Fruit fly (Drosophila melanogaster): Measurements from ENCODE around the gene Kcmf1.

The Kcmf1 gene

DNA sequence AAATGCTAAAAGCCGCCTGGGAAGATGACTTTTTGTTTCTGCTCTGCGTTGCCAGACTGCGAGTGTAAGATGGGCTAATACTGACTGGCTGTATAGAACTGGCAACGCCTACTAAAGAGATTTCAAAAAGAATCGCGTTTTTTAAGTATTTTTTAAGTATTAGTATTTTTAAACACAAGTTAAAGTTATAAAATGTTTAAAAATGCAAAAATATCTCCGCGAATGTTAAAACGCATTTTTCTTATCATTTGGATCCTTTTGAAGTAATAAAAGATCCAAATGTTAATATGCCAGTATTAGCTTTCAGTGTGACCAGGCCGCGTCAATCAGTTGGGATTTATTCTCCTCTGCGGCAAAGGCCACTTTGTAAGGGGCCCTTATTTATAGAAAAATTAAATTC, 8.6 kb downstream of the Kcmf1 start, which contains the start of the genes Prosbeta3 and Iru (continued):
- TF ChIP-seq MESR4 (GFP tag; optimal IDR thresholded peaks at IDR 0.05) (no peak), CG12659 (GFP tag; optimal IDR thresholded peaks at IDR 0.05) (peak; percentile 81), Atf3 (GFP tag; optimal IDR thresholded peaks at IDR 0.05) (no peak), ranshi (GFP tag; IDR thresholded peaks at IDR 0.05) (no peak), jumu (GFP tag; optimal IDR thresholded peaks at IDR 0.05) (no peak), Stat92E (GFP tag; optimal IDR thresholded peaks at IDR 0.05) (peak in 1 of 3 experiments; percentile 13), CG32767 (GFP tag; IDR thresholded peaks at IDR 0.05) (no peak), MTF-1 (GFP tag; optimal IDR thresholded peaks at IDR 0.05; ENCODE audit: borderline replicate concordance) (no peak), CG4854 (GFP tag; optimal IDR thresholded peaks at IDR 0.05) (no peak), CG10267 (tag; optimal IDR thresholded peaks at IDR 0.05) (peak; percentile 40), CG7987 (GFP tag; optimal IDR thresholded peaks at IDR 0.05) (no peak), CG12942 (GFP tag; optimal IDR thresholded peaks at IDR 0.05) (no peak), mld (GFP tag; IDR thresholded peaks at IDR 0.05; ENCODE audit: partially characterized antibody) (no peak), CG13894 (tag; optimal IDR thresholded peaks at IDR 0.05) (peak; percentile 5), Sry-β (GFP tag; optimal IDR thresholded peaks at IDR 0.05) (no peak), YL-1 (GFP tag; optimal IDR thresholded peaks at IDR 0.05) (peak; percentile 72), CG11560 (tag; IDR thresholded peaks at IDR 0.05) (no peak), Ssrp (tag; optimal IDR thresholded peaks at IDR 0.05) (no peak), lbe (GFP tag; optimal IDR thresholded peaks at IDR 0.05) (no peak), Awh (GFP tag; IDR thresholded peaks at IDR 0.05) (no peak), TFAM (GFP tag; optimal IDR thresholded peaks at IDR 0.05) (no peak), GATAe (GFP tag; conservative IDR thresholded peaks at IDR 0.05) (no peak), Oaz (GFP tag; IDR thresholded peaks at IDR 0.05) (no peak), CG30403 (GFP tag; optimal IDR thresholded peaks at IDR 0.05) (no peak), usp (GFP tag; optimal IDR thresholded peaks at IDR 0.05) (no peak), scrt (GFP tag; optimal IDR thresholded peaks at IDR 0.05) (no peak), Dek (tag; optimal IDR thresholded peaks at IDR 0.05) (no peak), CG43689 (GFP tag; IDR thresholded peaks at IDR 0.05) (no peak), ind (GFP tag; optimal IDR thresholded peaks at IDR 0.05) (no peak), wdn (GFP tag; IDR thresholded peaks at IDR 0.05) (no peak), Spps (tag; optimal IDR thresholded peaks at IDR 0.05) (no peak), CG1529 (GFP tag; optimal IDR thresholded peaks at IDR 0.05) (no peak), Mad (GFP tag; optimal IDR thresholded peaks at IDR 0.05) (no peak), CG8359 (GFP tag; optimal IDR thresholded peaks at IDR 0.05; ENCODE audit: borderline replicate concordance) (no peak), HLHmδ (GFP tag; optimal IDR thresholded peaks at IDR 0.05) (no peak), Doc3 (GFP tag; IDR thresholded peaks at IDR 0.05; ENCODE audit: partially characterized antibody) (no peak), bbx (GFP tag; IDR thresholded peaks at IDR 0.05; ENCODE audit: partially characterized antibody) (no peak), slp2 (GFP tag; optimal IDR thresholded peaks at IDR 0.05) (no peak), CG11093 (GFP tag; IDR thresholded peaks at IDR 0.05) (no peak), Med (GFP tag) (peak; percentile 83), Gsc (GFP tag; IDR thresholded peaks at IDR 0.05) (no peak), caup (GFP tag; optimal IDR thresholded peaks at IDR 0.05; ENCODE audit: severe bottlenecking) (no peak), ssp (GFP tag; IDR thresholded peaks at IDR 0.05) (no peak), tgo (GFP tag; IDR thresholded peaks at IDR 0.05) (no peak), jigr1 (GFP tag; IDR thresholded peaks at IDR 0.05) (no peak), lmd (GFP tag; IDR thresholded peaks at IDR 0.05) (no peak), hbn (GFP tag; IDR thresholded peaks at IDR 0.05; ENCODE audit: partially characterized antibody) (no peak), CG6254 (GFP tag; optimal IDR thresholded peaks at IDR 0.05) (no peak), fd96Cb (tag; optimal IDR thresholded peaks at IDR 0.05) (no peak), Sox102F (GFP tag; optimal IDR thresholded peaks at IDR 0.05) (no peak), inv (GFP tag; IDR thresholded peaks at IDR 0.05; ENCODE audit: partially characterized antibody) (no peak)
